Worm (Caenorhabditis elegans) whole organism, midembryonic: ENCODE results near the gene drl-1.

Experiments used
- flt-1 ChIP-seq: fragments of 200-800 bp; sonication (Bioruptor generic); IDR thresholded peaks from 2 replicates; pipeline ENCODE4 v1.3.6; 2022; ENCODE audit warnings: missing genetic modification characterization, missing compliant biosample characterization
- klf-2 ChIP-seq: fragments of 200-800 bp; sonication (Bioruptor generic); conservative IDR thresholded peaks from 2 replicates; pipeline ENCODE4 v1.3.6; 2022; ENCODE audit warnings: missing genetic modification reagents, missing genetic modification characterization, missing compliant biosample characterization
- ref-1 ChIP-seq: fragments of 200-800 bp; sonication (Bioruptor generic); conservative IDR thresholded peaks from 2 replicates; pipeline ENCODE4 v1.3.6; 2022; ENCODE audit warnings: missing genetic modification reagents, missing genetic modification characterization, missing compliant biosample characterization
- tab-1 ChIP-seq: fragments of 200-800 bp; sonication (Bioruptor generic); IDR thresholded peaks from 2 replicates; pipeline ENCODE4 v1.3.6; 2022; ENCODE audit warnings: missing genetic modification characterization, missing compliant biosample characterization
- ztf-23 ChIP-seq: fragments of 200-800 bp; sonication (Bioruptor generic); IDR thresholded peaks from 2 replicates; pipeline ENCODE4 v1.3.6; 2022; ENCODE audit warnings: missing genetic modification reagents, missing genetic modification characterization, missing compliant biosample characterization

- TF ChIP-seq tab-1, result no peak
- TF ChIP-seq ztf-23, result no peak
- no peak for TF ChIP-seq klf-2 (GFP tag; lab: Robert Waterston, UW)
- TF ChIP-seq ref-1 (GFP tag; lab: Robert Waterston, UW), result no peak
- TF ChIP-seq flt-1 (GFP tag; lab: Robert Waterston, UW), result no peak
Measured at ce11 chrIV:339508-339907, 14.6 kb downstream of the drl-1 start, which contains the start of gene cdh-8.
